Worm (Caenorhabditis elegans) whole organism, dauer: ENCODE data around the gene F46F5.13.
"Not testable (repeated sequence)": the region's sequence is repeated elsewhere in the genome, so short reads cannot be mapped to it uniquely, and the experiment has no call there.

ENCODE experiments used
- unc-62 ChIP-seq: sonication (generic microtip); optimal IDR thresholded peaks from 2 replicates; lab custom pipeline; 2017; ENCODE audit warnings: missing biosample characterization, missing genetic modification reagents, missing genetic modification characterization

Gene F46F5.13

DNA sequence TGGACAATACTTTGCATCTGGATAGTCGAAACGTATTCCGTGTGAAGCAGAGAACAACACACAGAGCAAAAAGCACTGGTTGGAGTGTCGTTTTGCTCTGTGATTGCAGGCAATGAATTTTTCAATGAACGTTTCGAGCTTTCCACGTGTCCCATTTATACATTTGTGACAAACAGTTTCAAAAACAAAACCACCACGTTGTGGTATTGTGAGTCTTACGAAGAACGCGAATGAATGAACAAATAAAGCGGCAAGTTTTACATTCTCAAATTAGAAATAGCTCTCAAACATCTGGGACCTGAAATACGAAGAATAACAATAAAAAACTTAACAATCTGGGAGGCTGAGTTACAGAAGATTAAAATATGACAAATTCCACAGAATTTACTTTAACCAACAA, 11.3 kb upstream of the F46F5.13 start, which contains the start of gene F46F5.1:
TSS of gene F46F5.1 (minus strand) at position 101 of the 400 bp plus-strand sequence.
- no peak for TF ChIP-seq unc-62 (GFP tag; lab: Kevin White, UChicago)

DNA sequence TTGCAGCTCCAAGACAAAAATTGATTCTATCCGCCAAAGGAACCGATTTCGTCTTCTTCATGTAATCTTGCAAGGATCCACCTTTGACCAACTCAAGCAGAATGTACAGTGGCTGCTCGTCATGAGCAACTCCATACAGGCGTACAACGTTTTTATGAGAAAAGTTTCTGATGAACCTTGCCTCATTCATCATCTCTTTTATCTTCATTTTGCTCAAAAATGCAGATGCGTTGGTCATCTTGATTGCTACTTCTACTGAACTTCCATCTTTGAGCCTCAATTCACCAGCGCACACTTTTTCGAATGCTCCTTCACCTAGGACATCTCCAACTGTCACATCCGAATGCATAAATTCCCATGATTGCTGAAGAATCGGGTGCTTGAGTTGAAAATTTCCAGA, 6.2 kb upstream of the F46F5.13 start:
- TF ChIP-seq unc-62 (GFP tag; lab: Kevin White, UChicago), result no peak

DNA sequence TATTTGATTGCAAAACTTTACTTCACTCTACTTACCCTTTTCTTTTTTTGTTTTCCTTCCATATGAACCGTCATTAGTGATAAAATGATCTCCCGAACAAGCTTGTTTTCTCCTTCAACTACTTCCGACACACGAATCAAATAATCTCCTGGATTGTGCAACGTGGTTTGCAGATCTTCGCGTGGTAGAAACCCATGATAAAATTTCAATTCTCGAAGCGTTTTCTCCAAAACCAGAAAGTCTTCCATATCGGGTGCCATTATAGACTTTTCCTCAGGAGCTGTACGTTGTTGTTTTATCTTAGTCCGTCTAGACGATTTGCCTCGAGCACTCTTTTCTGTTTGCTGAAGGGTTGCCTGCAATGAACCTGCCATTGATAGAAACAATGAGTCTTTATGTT, 5.7 kb upstream of the F46F5.13 start:
- TF ChIP-seq unc-62 (GFP tag; lab: Kevin White, UChicago), result no peak

DNA sequence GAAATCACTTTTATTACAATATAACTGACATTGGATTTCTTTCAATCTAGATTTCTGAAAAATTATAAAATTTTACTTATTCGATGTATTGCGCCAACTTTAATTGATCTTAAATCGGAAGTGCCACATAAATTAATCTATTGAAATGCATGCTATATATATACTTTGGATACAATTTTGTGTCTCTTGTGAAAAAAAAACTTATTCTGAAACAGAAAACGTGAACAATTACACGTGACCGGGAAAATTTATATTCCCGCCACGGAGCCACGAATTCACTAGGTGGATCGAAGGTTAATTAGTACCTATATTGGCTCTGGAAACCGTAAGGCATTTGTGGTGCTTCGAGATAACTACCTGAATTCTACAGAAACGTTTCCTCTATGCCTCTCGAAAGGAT, 3.4 kb upstream of the F46F5.13 start, which contains the start of gene F46F5.14:
TSS of gene F46F5.14 (plus strand) at position 301 of the 400 bp plus-strand sequence.
- no peak for TF ChIP-seq unc-62 (GFP tag; lab: Kevin White, UChicago)

DNA sequence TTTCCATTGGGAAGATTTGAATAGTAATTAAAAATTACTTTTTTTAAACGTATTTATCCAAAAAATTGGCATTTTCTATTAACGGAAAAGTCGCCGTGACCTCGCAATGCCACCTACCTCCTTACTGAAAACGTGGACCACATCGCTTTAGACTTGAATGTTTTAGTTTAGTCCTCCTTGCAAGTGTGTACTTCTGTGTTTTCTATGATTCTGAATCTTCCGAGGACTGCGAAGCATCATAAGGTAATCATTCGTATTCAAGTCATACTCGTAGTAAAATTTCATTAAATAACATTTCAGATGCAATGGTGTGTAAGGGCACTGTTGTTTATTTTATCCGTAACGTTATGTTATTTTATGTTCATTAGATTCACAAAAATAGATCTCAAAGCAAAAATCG, 5.3 kb downstream of the F46F5.13 start, which contains the start of gene F46F5.11:
TSS of gene F46F5.11 (plus strand) at position 301 of the 400 bp plus-strand sequence.
- TF ChIP-seq unc-62 (GFP tag; lab: Kevin White, UChicago), result no peak

DNA sequence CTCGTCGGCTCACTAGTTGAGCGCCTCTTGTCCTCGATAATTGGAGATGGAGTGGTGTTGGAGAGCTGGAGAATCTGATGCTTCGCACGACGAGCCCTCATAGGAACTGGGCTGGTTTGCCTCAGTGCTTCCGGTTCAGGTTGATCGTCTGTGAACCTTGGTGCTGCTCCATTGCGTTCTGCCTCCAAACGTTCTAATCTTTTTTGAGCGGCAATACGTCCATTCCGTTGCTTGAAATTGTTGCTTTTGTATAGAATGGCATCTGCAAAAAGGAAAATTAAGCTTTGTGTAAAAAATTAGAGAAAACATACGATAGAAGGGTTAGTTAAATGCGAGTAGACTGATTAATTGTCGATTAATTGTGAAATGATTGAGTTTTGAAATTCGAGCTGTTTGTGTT, 9.8 kb downstream of the F46F5.13 start, which contains the start of gene F46F5.5:
TSS of gene F46F5.5 (minus strand) at position 101 of the 400 bp plus-strand sequence.
- TF ChIP-seq unc-62 (GFP tag; lab: Kevin White, UChicago), result no peak

ce11 chrII:814737-815136, 11.6 kb downstream of the F46F5.13 start, which contains the start of gene msrp-3:
Gene msrp-3, minus strand, starts transcription at chrII:814837.
- no peak for TF ChIP-seq unc-62 (GFP tag; lab: Kevin White, UChicago)

DNA sequence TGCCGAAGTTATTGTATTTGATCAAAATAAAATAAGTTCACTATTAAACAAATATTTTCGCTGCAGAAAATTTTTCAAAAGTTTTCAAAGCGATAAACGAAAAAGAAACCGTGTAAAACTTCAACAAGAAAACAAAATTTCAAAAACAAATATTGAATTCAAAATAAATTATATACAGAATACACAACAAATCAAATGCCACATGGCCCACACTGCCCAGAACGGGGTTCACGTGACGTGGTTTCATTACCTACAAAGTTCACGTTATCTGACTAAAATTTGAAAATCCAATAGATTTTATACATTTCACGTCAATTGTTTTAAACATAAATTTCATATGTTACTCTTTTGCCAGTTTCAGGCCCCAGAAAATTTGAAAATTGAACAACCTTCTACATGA, 17.4 kb downstream of the F46F5.13 start, which contains the start of gene F46F5.7:
TSS of gene F46F5.7 (minus strand) at position 101 of the 400 bp plus-strand sequence.
- no peak for TF ChIP-seq unc-62 (GFP tag; lab: Kevin White, UChicago)

ce11 chrII:821514-821913, 18.4 kb downstream of the F46F5.13 start, which contains the start of gene F46F5.8:
Gene F46F5.8, minus strand, starts transcription at chrII:821614.
- TF ChIP-seq unc-62 (GFP tag; lab: Kevin White, UChicago), result no peak

- TF ChIP-seq unc-62 (GFP tag; lab: Kevin White, UChicago), result not testable (repeated sequence)
Observed at ce11 chrII:822730-823129, 19.6 kb downstream of the F46F5.13 start, which contains the start of gene msrp-4. Gene msrp-4, minus strand, starts transcription at chrII:822830.

- no peak for TF ChIP-seq unc-62 (GFP tag; lab: Kevin White, UChicago)
Observed at ce11 chrII:823529-823928, 20.4 kb downstream of the F46F5.13 start, which contains the start of gene F46F5.10. Gene F46F5.10, plus strand, starts transcription at chrII:823829.

ce11 chrII:825521-825920, 22.4 kb downstream of the F46F5.13 start, which contains the start of gene F28A10.1:
Gene F28A10.1, plus strand, starts transcription at chrII:825821.
- TF ChIP-seq unc-62 (GFP tag; lab: Kevin White, UChicago), result no peak

DNA sequence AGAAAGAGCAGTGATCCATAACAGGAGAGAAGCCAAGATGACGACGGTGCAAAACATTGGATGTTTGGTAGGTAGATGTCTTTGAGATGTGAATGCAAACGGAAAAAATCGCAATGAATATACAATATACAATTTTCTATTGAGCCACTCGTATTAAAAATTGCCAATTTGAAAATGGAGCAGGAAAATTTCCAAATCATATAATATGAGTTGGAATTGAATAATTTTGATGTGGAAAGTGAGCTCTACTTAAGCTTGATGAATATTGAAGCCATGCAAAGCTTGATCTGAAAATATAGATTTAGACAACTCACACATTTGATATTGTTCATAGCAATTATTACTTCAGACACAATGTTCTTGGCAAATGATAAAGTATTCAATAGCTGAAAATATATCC, 35.3 kb downstream of the F46F5.13 start, which contains the start of gene F28A10.8:
TSS of gene F28A10.8 (minus strand) at position 101 of the 400 bp plus-strand sequence.
- TF ChIP-seq unc-62 (GFP tag; lab: Kevin White, UChicago), result no peak

DNA sequence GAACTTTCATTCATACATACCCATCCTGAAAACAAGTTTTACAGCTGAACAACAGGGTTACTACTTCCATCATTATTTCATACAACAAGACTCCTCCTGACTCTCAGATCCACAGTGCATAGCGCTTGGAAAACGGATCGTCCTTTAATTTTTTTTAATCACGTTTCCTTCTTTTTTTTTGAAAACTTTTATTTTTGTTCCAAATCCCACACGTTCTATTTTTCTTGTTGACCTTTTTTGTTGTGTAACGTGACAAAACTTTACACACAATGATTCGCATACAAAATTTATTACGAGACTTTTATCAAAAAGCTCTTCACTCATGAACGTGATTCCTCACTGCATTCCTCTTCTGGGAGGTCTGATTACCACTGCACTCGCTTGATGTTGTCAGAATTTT, 37.0 kb downstream of the F46F5.13 start, which contains the start of gene clc-33:
TSS of gene clc-33 (plus strand) at position 301 of the 400 bp plus-strand sequence.
- TF ChIP-seq unc-62 (GFP tag; lab: Kevin White, UChicago), result no peak

DNA sequence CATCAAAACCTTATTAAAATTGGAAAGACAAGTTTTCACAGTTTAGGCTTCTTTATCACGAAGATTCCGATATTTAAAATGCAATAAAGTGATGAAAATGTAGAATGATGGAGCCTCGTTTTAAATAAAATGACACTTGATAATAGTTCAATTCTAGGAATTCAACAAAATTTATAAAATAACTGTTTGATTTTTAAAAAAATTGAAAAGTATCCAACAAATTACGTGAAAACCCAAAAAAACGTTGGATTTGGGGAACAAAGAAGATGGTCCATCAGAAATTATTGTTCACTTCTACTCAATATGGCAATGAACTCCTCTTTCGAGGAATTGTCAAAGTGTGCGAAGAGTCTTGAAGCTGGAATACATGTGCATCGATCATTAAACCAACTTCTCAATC, 40.9 kb downstream of the F46F5.13 start, which contains the start of gene F28A10.4:
TSS of gene F28A10.4 (plus strand) at position 301 of the 400 bp plus-strand sequence.
- TF ChIP-seq unc-62 (GFP tag; lab: Kevin White, UChicago), result no peak

- TF ChIP-seq unc-62 (GFP tag; lab: Kevin White, UChicago), result no peak
Observed at ce11 chrII:845618-846017, 42.5 kb downstream of the F46F5.13 start, which contains the start of gene F28A10.7. Gene F28A10.7, minus strand, starts transcription at chrII:845718.

ce11 chrII:848519-848918, 45.4 kb downstream of the F46F5.13 start, which contains the start of the genes acdh-9 and F28A10.13:
Gene acdh-9, minus strand, starts transcription at chrII:848603.
Gene F28A10.13, plus strand, starts transcription at chrII:848812.
- no peak for TF ChIP-seq unc-62 (GFP tag; lab: Kevin White, UChicago)
